Worm (Caenorhabditis elegans): ENCODE data around the gene fbxb-21.

- TF ChIP-seq ztf-11 (tag; optimal IDR thresholded peaks at IDR 0.05): no peak
- no peak for TF ChIP-seq F44E2.7 (GFP tag; IDR thresholded peaks at IDR 0.05)
- TF ChIP-seq pqm-1 (tag; optimal IDR thresholded peaks at IDR 0.05): no peak
- no peak for TF ChIP-seq unc-130 (GFP tag; optimal IDR thresholded peaks at IDR 0.05)
- TF ChIP-seq nhr-28 (tag; optimal IDR thresholded peaks at IDR 0.05): no peak
Observed at ce11 chrII:1616382-1616781, 32.3 kb downstream of the fbxb-21 start, which contains the start of gene fbxa-165.

Data from whole organism, L4 larva.